Fruit fly (Drosophila melanogaster): ENCODE data around the gene CG4168.
A peak's percentile ranks its signal among the peaks of the same experiment; 100 is the strongest.

Gene CG4168

dm6 chr2L:15179028-15179427 is 21.2 kb downstream of the CG4168 start (continued):
- peak; percentile 56; the same call in 1 of the 3 replicates for TF ChIP-seq CG11695 (GFP tag; IDR thresholded peaks at IDR 0.05)
- peak; percentile 10 for TF ChIP-seq CG18619 (GFP tag; optimal IDR thresholded peaks at IDR 0.05)
- TF ChIP-seq Hmr (GFP tag; optimal IDR thresholded peaks at IDR 0.05) = peak; percentile 51
- TF ChIP-seq GATAe (GFP tag; conservative IDR thresholded peaks at IDR 0.05) = no peak
- no peak for TF ChIP-seq CG6272 (GFP tag; IDR thresholded peaks at IDR 0.05)
- no peak for TF ChIP-seq rib (GFP tag; IDR thresholded peaks at IDR 0.05)
- no peak for TF ChIP-seq croc (GFP tag; conservative IDR thresholded peaks at IDR 0.05)
- 0 out of 3 replicates have a peak, but pooled peaks have one; percentile 19 for TF ChIP-seq Dbx (GFP tag; IDR thresholded peaks at IDR 0.05)
- TF ChIP-seq so (GFP tag; IDR thresholded peaks at IDR 0.05) = peak; percentile 60; the same call in 1 of the 3 replicates
- no peak for TF ChIP-seq CG6175 (GFP tag; IDR thresholded peaks at IDR 0.05)
- TF ChIP-seq CG1024 (GFP tag; IDR thresholded peaks at IDR 0.05) = no peak
- peak; percentile 5 for TF ChIP-seq CG13624 (GFP tag; optimal IDR thresholded peaks at IDR 0.05)
- TF ChIP-seq dmrt99B (tag; optimal IDR thresholded peaks at IDR 0.05) = peak; percentile 43
- no peak for TF ChIP-seq PHDP (tag; optimal IDR thresholded peaks at IDR 0.05)
- TF ChIP-seq Meics (GFP tag; optimal IDR thresholded peaks at IDR 0.05) = peak; percentile 57
- TF ChIP-seq CG31224 (GFP tag; IDR thresholded peaks at IDR 0.05) = 0 out of 2 replicates have a peak, but pooled peaks have one; percentile 31
- no peak for TF ChIP-seq YL-1 (GFP tag; optimal IDR thresholded peaks at IDR 0.05)
- peak; percentile 40; the same call in 1 of the 2 replicates for TF ChIP-seq slbo (GFP tag; IDR thresholded peaks at IDR 0.05)
- TF ChIP-seq scrt (GFP tag; optimal IDR thresholded peaks at IDR 0.05) = peak; percentile 27
- no peak for TF ChIP-seq pan (optimal IDR thresholded peaks at IDR 0.05)
- peak in 1 of 2 experiments; percentile 58 for TF ChIP-seq pan (GFP tag; optimal IDR thresholded peaks at IDR 0.05 in 1 of 2, IDR thresholded peaks at IDR 0.05 in 1 of 2)
- TF ChIP-seq ranshi (GFP tag; IDR thresholded peaks at IDR 0.05) = peak; percentile 4; the same call in 1 of the 2 replicates
- TF ChIP-seq Lpt (GFP tag; optimal IDR thresholded peaks at IDR 0.05) = no peak
- no peak for TF ChIP-seq CG4404 (GFP tag; IDR thresholded peaks at IDR 0.05)
- TF ChIP-seq Fer1 (GFP tag; optimal IDR thresholded peaks at IDR 0.05) = peak; percentile 71
- TF ChIP-seq CG9817 (tag; optimal IDR thresholded peaks at IDR 0.05) = peak; percentile 32
- TF ChIP-seq cg (GFP tag; optimal IDR thresholded peaks at IDR 0.05) = no peak
- peak; percentile 8 for TF ChIP-seq Dad (GFP tag; optimal IDR thresholded peaks at IDR 0.05)
- peak; percentile 50; the same call in 1 of the 2 replicates for TF ChIP-seq sisA (GFP tag; IDR thresholded peaks at IDR 0.05)
- TF ChIP-seq CG7357 (GFP tag; IDR thresholded peaks at IDR 0.05) = 0 out of 3 replicates have a peak, but pooled peaks have one; percentile 25
- no peak for TF ChIP-seq CG12391 (tag; optimal IDR thresholded peaks at IDR 0.05)
- peak; percentile 19 for TF ChIP-seq CoRest (tag; optimal IDR thresholded peaks at IDR 0.05)
- 0 out of 2 replicates have a peak, but pooled peaks have one; percentile 41 for TF ChIP-seq vvl (GFP tag; IDR thresholded peaks at IDR 0.05)
- TF ChIP-seq row (GFP tag; IDR thresholded peaks at IDR 0.05) = peak; percentile 56; the same call in 2 of the 3 replicates
- peak; percentile 18 for TF ChIP-seq CG6813 (GFP tag; optimal IDR thresholded peaks at IDR 0.05)
- TF ChIP-seq CG14441 (GFP tag; IDR thresholded peaks at IDR 0.05) = peak; percentile 48; the same call in 1 of the 2 replicates
- TF ChIP-seq CG11504 (tag; optimal IDR thresholded peaks at IDR 0.05) = peak; percentile 19
- peak; percentile 27 for TF ChIP-seq CG30403 (GFP tag; optimal IDR thresholded peaks at IDR 0.05)
- 0 out of 2 replicates have a peak, but pooled peaks have one; percentile 11 for TF ChIP-seq cas (GFP tag; IDR thresholded peaks at IDR 0.05)
- peak; percentile 66 for TF ChIP-seq CG2678 (tag; optimal IDR thresholded peaks at IDR 0.05)
- no peak for TF ChIP-seq Dp (GFP tag; optimal IDR thresholded peaks at IDR 0.05)
- no peak for TF ChIP-seq Fer2 (tag; optimal IDR thresholded peaks at IDR 0.05)
- peak; percentile 16 for TF ChIP-seq CG13296 (GFP tag; optimal IDR thresholded peaks at IDR 0.05)
- TF ChIP-seq Blimp-1 (GFP tag; optimal IDR thresholded peaks at IDR 0.05) = peak; percentile 12
- peak; percentile 76 for TF ChIP-seq lab (GFP tag; optimal IDR thresholded peaks at IDR 0.05)
- TF ChIP-seq zf30C (GFP tag; optimal IDR thresholded peaks at IDR 0.05) = no peak
- TF ChIP-seq MBD-R2 (GFP tag; IDR thresholded peaks at IDR 0.05) = peak; percentile 29; the same call in 1 of the 2 replicates
- peak; percentile 52 for TF ChIP-seq Fer3 (tag; optimal IDR thresholded peaks at IDR 0.05)
- peak; percentile 59 for TF ChIP-seq CG2120 (GFP tag; optimal IDR thresholded peaks at IDR 0.05)
- no peak for TF ChIP-seq CG1603 (tag; optimal IDR thresholded peaks at IDR 0.05)

All from whole organism, embryonic.